Fruit fly (Drosophila melanogaster): ENCODE results near the gene CG13667.

- TF ChIP-seq CG8478 (optimal IDR thresholded peaks at IDR 0.05), result no peak
- TF ChIP-seq CTCF (optimal IDR thresholded peaks at IDR 0.05), result no peak
These were observed 13.7 kb downstream of the CG13667 start for dm6 chr3L:8418984-8419383.
